Worm (Caenorhabditis elegans): Measurements from ENCODE around the gene nas-37.

nas-37 gene

ce11 chrX:9932226-9932773 is 16.6 kb downstream of the nas-37 start, which contains the start of gene tsp-21 (continued):
- no peak for TF ChIP-seq ces-1 (GFP tag; optimal IDR thresholded peaks at IDR 0.05)
- TF ChIP-seq ztf-11 (tag; optimal IDR thresholded peaks at IDR 0.05): peak in 1 of 2 experiments; percentile 50
- TF ChIP-seq ama-1 (optimal IDR thresholded peaks at IDR 0.05): no peak
- no peak for TF ChIP-seq zip-4 (GFP tag; optimal IDR thresholded peaks at IDR 0.05)
- TF ChIP-seq egl-27 (tag; optimal IDR thresholded peaks at IDR 0.05): peak in 1 of 2 experiments; percentile 21
- peak; percentile 13 for TF ChIP-seq hpl-2 (GFP tag; optimal IDR thresholded peaks at IDR 0.05)
- TF ChIP-seq ztf-4 (tag; optimal IDR thresholded peaks at IDR 0.05): peak; percentile 52
- TF ChIP-seq nhr-47 (tag; optimal IDR thresholded peaks at IDR 0.05): peak; percentile 69
- TF ChIP-seq C04F5.9 (tag; optimal IDR thresholded peaks at IDR 0.05): no peak
- peak in 3 of 6 experiments; percentile 18 to 74 (median 38) for TF ChIP-seq elt-3 (tag; optimal IDR thresholded peaks at IDR 0.05)
- TF ChIP-seq blmp-1 (tag; optimal IDR thresholded peaks at IDR 0.05): peak; percentile 96
- TF ChIP-seq zag-1 (tag; optimal IDR thresholded peaks at IDR 0.05): no peak
- peak; percentile 95 for TF ChIP-seq nhr-85 (tag)
- no peak for TF ChIP-seq tlp-1 (tag; optimal IDR thresholded peaks at IDR 0.05)
- peak; percentile 5 for TF ChIP-seq unc-86 (tag; optimal IDR thresholded peaks at IDR 0.05)
- no peak for TF ChIP-seq mef-2 (tag; optimal IDR thresholded peaks at IDR 0.05)
- TF ChIP-seq fos-1 (tag; optimal IDR thresholded peaks at IDR 0.05): peak; percentile 76
- no peak for TF ChIP-seq sptf-1 (tag; optimal IDR thresholded peaks at IDR 0.05)
- TF ChIP-seq tbx-2 (tag; optimal IDR thresholded peaks at IDR 0.05): peak; percentile 59
- TF ChIP-seq unc-130 (tag; optimal IDR thresholded peaks at IDR 0.05): no peak
- peak; percentile 15 for TF ChIP-seq irx-1 (tag; optimal IDR thresholded peaks at IDR 0.05)
- no peak for TF ChIP-seq unc-62 (GFP tag; optimal IDR thresholded peaks at IDR 0.05)
- TF ChIP-seq ceh-88 (GFP tag; IDR thresholded peaks at IDR 0.05): no peak
- TF ChIP-seq ets-5 (GFP tag; IDR thresholded peaks at IDR 0.05): no peak
- TF ChIP-seq nhr-19 (GFP tag; conservative IDR thresholded peaks at IDR 0.05): peak; percentile 57
- no peak for TF ChIP-seq fkh-4 (tag; optimal IDR thresholded peaks at IDR 0.05; ENCODE audit: borderline replicate concordance)
- TF ChIP-seq nhr-71 (tag; optimal IDR thresholded peaks at IDR 0.05): peak; percentile 77
- TF ChIP-seq nhr-84 (tag; optimal IDR thresholded peaks at IDR 0.05): no peak
- no peak for TF ChIP-seq nhr-12 (tag; optimal IDR thresholded peaks at IDR 0.05)
- no peak for TF ChIP-seq lin-39 (tag; optimal IDR thresholded peaks at IDR 0.05)
- no peak for TF ChIP-seq pqm-1 (tag; optimal IDR thresholded peaks at IDR 0.05)
- peak; percentile 28 to 78 for TF ChIP-seq lsy-2 (tag; optimal IDR thresholded peaks at IDR 0.05)

ce11 chrX:9931362-9931761 is 17.5 kb downstream of the nas-37 start, which contains the start of gene nra-3:
nra-3 (minus strand) TSS chrX:9931462.
- TF ChIP-seq ztf-4 (tag; optimal IDR thresholded peaks at IDR 0.05) (no peak), lin-14 (GFP tag; optimal IDR thresholded peaks at IDR 0.05) (peak; percentile 16), nhr-47 (tag; optimal IDR thresholded peaks at IDR 0.05) (no peak), isw-1 (GFP tag; IDR thresholded peaks at IDR 0.05) (no peak), dpl-1 (GFP tag; optimal IDR thresholded peaks at IDR 0.05) (no peak), ceh-88 (GFP tag; IDR thresholded peaks at IDR 0.05) (no peak), nhr-71 (tag; optimal IDR thresholded peaks at IDR 0.05) (no peak), nhr-77 (tag; optimal IDR thresholded peaks at IDR 0.05) (no peak), fkh-8 (tag; optimal IDR thresholded peaks at IDR 0.05) (no peak), dsc-1 (tag; optimal IDR thresholded peaks at IDR 0.05) (no peak), rnt-1 (tag; optimal IDR thresholded peaks at IDR 0.05) (peak; percentile 4)

ce11 chrX:9927993-9928392 is 20.9 kb downstream of the nas-37 start:
- TF ChIP-seq nhr-11 (tag; optimal IDR thresholded peaks at IDR 0.05) (peak; percentile 10), nhr-237 (tag; optimal IDR thresholded peaks at IDR 0.05) (no peak), pax-3 (tag; optimal IDR thresholded peaks at IDR 0.05) (peak; percentile 65), nhr-20 (tag; optimal IDR thresholded peaks at IDR 0.05) (peak; percentile 33), nhr-12 (tag; optimal IDR thresholded peaks at IDR 0.05) (no peak), dpl-1 (GFP tag; optimal IDR thresholded peaks at IDR 0.05) (no peak), egl-13 (tag; optimal IDR thresholded peaks at IDR 0.05) (no peak), mab-9 (GFP tag; IDR thresholded peaks at IDR 0.05) (no peak), mdl-1 (tag; optimal IDR thresholded peaks at IDR 0.05) (no peak), swsn-7 (tag; optimal IDR thresholded peaks at IDR 0.05) (peak; percentile 7), nhr-47 (tag; optimal IDR thresholded peaks at IDR 0.05) (peak; percentile 57), nhr-19 (GFP tag; conservative IDR thresholded peaks at IDR 0.05) (no peak), sox-4 (tag; optimal IDR thresholded peaks at IDR 0.05) (peak; percentile 62), fkh-10 (GFP tag; optimal IDR thresholded peaks at IDR 0.05) (peak; percentile 8), xbp-1 (tag; optimal IDR thresholded peaks at IDR 0.05) (no peak), dsc-1 (tag; optimal IDR thresholded peaks at IDR 0.05) (peak; percentile 75), fkh-8 (tag; optimal IDR thresholded peaks at IDR 0.05) (peak; percentile 91), ama-1 (optimal IDR thresholded peaks at IDR 0.05) (no peak), zag-1 (tag; optimal IDR thresholded peaks at IDR 0.05) (no peak), ceh-8 (GFP tag; optimal IDR thresholded peaks at IDR 0.05) (peak; percentile 63)
